Fruit fly (Drosophila melanogaster): ENCODE measurements around the gene 5-HT2A.

5-HT2A gene

DNA sequence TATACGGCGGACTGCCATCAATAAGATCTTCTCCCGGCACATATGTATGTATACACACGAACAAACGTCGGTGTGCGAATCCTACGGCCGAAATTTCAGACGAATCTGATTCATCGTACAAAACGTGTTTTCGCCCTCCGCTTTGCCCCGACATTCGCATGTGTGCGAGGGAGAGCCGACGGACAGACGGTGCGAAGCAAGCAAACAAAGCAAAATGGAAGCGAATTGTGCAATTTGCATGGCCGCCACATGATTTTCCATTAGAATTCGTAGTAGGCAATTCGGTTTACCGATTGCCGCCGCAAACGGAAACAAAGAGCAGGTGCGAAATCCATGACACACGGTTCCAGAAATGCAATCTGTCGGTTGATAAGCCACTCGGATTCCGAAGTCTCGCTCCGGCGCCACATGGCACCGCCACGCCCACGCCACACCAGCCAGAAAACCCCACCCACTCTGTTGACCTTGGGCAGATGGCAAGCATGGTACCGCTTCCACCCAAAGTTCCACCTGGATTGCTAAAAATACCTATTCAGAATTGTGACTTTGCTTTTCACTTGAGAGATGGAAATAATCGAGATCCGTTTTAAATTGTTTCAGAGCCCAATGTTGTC lies 37.3 kb downstream of the 5-HT2A start:
- TF ChIP-seq Vsx1 (GFP tag; optimal IDR thresholded peaks at IDR 0.05) (no peak), HHEX (GFP tag; optimal IDR thresholded peaks at IDR 0.05) (no peak), CG32767 (GFP tag; IDR thresholded peaks at IDR 0.05) (no peak), kah (GFP tag; optimal IDR thresholded peaks at IDR 0.05) (no peak), ems (GFP tag; optimal IDR thresholded peaks at IDR 0.05) (no peak), Xbp1 (GFP tag; optimal IDR thresholded peaks at IDR 0.05) (no peak), ftz-f1 (GFP tag; optimal IDR thresholded peaks at IDR 0.05) (peak; percentile 76), Hmx (GFP tag; optimal IDR thresholded peaks at IDR 0.05) (no peak), CG2202 (tag; optimal IDR thresholded peaks at IDR 0.05) (no peak), CG7786 (GFP tag; optimal IDR thresholded peaks at IDR 0.05) (no peak), Dfd (GFP tag; optimal IDR thresholded peaks at IDR 0.05) (no peak), Dp (GFP tag; optimal IDR thresholded peaks at IDR 0.05) (no peak), sd (tag; optimal IDR thresholded peaks at IDR 0.05) (peak; percentile 4), mld (GFP tag; IDR thresholded peaks at IDR 0.05; ENCODE audit: partially characterized antibody) (no peak), CG16863 (GFP tag; optimal IDR thresholded peaks at IDR 0.05) (no peak), ssp (GFP tag; IDR thresholded peaks at IDR 0.05) (no peak), Bteb2 (GFP tag; optimal IDR thresholded peaks at IDR 0.05) (no peak), CG7928 (GFP tag; optimal IDR thresholded peaks at IDR 0.05) (no peak), CG10209 (GFP tag; optimal IDR thresholded peaks at IDR 0.05) (no peak), CG1529 (GFP tag; optimal IDR thresholded peaks at IDR 0.05) (no peak), NC2α (GFP tag; optimal IDR thresholded peaks at IDR 0.05) (no peak), CG9797 (GFP tag; optimal IDR thresholded peaks at IDR 0.05) (no peak), CG13123 (GFP tag; optimal IDR thresholded peaks at IDR 0.05) (no peak), CG9876 (GFP tag; optimal IDR thresholded peaks at IDR 0.05) (no peak), NFAT (GFP tag; IDR thresholded peaks at IDR 0.05) (no peak), CG30020 (tag; optimal IDR thresholded peaks at IDR 0.05) (no peak), sob (GFP tag; IDR thresholded peaks at IDR 0.05) (no peak), nmo (GFP tag; optimal IDR thresholded peaks at IDR 0.05) (no peak), CrebB (tag; optimal IDR thresholded peaks at IDR 0.05) (no peak), CG15601 (tag; optimal IDR thresholded peaks at IDR 0.05) (no peak), CG8359 (GFP tag; optimal IDR thresholded peaks at IDR 0.05; ENCODE audit: borderline replicate concordance) (no peak), Blimp-1 (GFP tag; optimal IDR thresholded peaks at IDR 0.05) (no peak), crc (GFP tag; optimal IDR thresholded peaks at IDR 0.05) (no peak), Camta (GFP tag; optimal IDR thresholded peaks at IDR 0.05) (no peak), D19B (GFP tag; optimal IDR thresholded peaks at IDR 0.05) (no peak), toy (GFP tag; IDR thresholded peaks at IDR 0.05) (no peak), dysf (GFP tag; IDR thresholded peaks at IDR 0.05) (no peak), CG10959 (GFP tag; IDR thresholded peaks at IDR 0.05) (no peak), psq (GFP tag; optimal IDR thresholded peaks at IDR 0.05) (peak; percentile 88), hkb (optimal IDR thresholded peaks at IDR 0.05) (no peak), hkb (GFP tag; IDR thresholded peaks at IDR 0.05) (no peak), CG11504 (tag; optimal IDR thresholded peaks at IDR 0.05) (no peak), wor (GFP tag; IDR thresholded peaks at IDR 0.05) (no peak), rib (GFP tag; IDR thresholded peaks at IDR 0.05) (0 out of 2 replicates have a peak, but pooled peaks have one; percentile 30), dati (GFP tag; IDR thresholded peaks at IDR 0.05) (no peak), pnt (GFP tag; optimal IDR thresholded peaks at IDR 0.05) (no peak), PHDP (tag; optimal IDR thresholded peaks at IDR 0.05) (no peak), Sin3A (optimal IDR thresholded peaks at IDR 0.05) (no peak), CG12769 (tag; optimal IDR thresholded peaks at IDR 0.05) (peak; percentile 5), CoRest (tag; optimal IDR thresholded peaks at IDR 0.05) (no peak), cwo (GFP tag; optimal IDR thresholded peaks at IDR 0.05) (no peak)
